Fruit fly (Drosophila melanogaster) whole organism, embryonic: Measurements from ENCODE around the gene CG15506.
A peak's percentile ranks its signal among the peaks of the same experiment; 100 is the strongest.

Source experiments
- Adf1 ChIP-seq: fragments of 200-800 bp; sonication (Bioruptor generic); IDR thresholded peaks from 2 replicates; pipeline ENCODE4 v1.3.6; 2022; ENCODE audit warnings: missing biosample characterization, missing genetic modification characterization
- Bdp1 ChIP-seq: fragments of 200-800 bp; sonication (Bioruptor generic); optimal IDR thresholded peaks from 3 replicates; lab custom pipeline; 2016; ENCODE audit warnings: missing biosample characterization, missing genetic modification characterization
- CG11093 ChIP-seq: fragments of 200-800 bp; sonication (Bioruptor generic); IDR thresholded peaks from 3 replicates; pipeline ENCODE4 v1.3.6; 2022; ENCODE audit warnings: missing biosample characterization, missing genetic modification characterization
- CG11398 ChIP-seq: fragments of 200-800 bp; sonication (Bioruptor generic); optimal IDR thresholded peaks from 2 replicates; lab custom pipeline; 2016; ENCODE audit warnings: missing biosample characterization, missing genetic modification characterization
- CG13287 ChIP-seq: fragments of 200-800 bp; sonication (Bioruptor generic); IDR thresholded peaks from 2 replicates; pipeline ENCODE4 v1.3.6; 2022; ENCODE audit warnings: missing biosample characterization, missing genetic modification characterization; ENCODE audit not compliant: partially characterized antibody
- CG14441 ChIP-seq: fragments of 200-800 bp; sonication (Bioruptor generic); IDR thresholded peaks from 2 replicates; pipeline ENCODE4 v1.3.6; 2022; ENCODE audit warnings: missing biosample characterization, missing genetic modification characterization
- CG15479 ChIP-seq: fragments of 200-800 bp; sonication (Bioruptor generic); optimal IDR thresholded peaks from 3 replicates; lab custom pipeline; 2019; ENCODE audit warnings: missing biosample characterization, mild to moderate bottlenecking, missing genetic modification characterization, moderate library complexity
- CG1647 ChIP-seq: fragments of 200-800 bp; sonication (Bioruptor generic); optimal IDR thresholded peaks from 3 replicates; lab custom pipeline; 2016; ENCODE audit warnings: missing biosample characterization, missing genetic modification characterization
- CG17385 ChIP-seq: fragments of 200-800 bp; sonication (Bioruptor generic); optimal IDR thresholded peaks from 3 replicates; lab custom pipeline; 2018; ENCODE audit warnings: missing biosample characterization, mild to moderate bottlenecking, missing genetic modification characterization
- CG2199 ChIP-seq: fragments of 200-800 bp; sonication (Bioruptor generic); IDR thresholded peaks from 3 replicates; pipeline ENCODE4 v1.3.6; 2022; ENCODE audit warnings: missing biosample characterization, missing genetic modification characterization
- CG4360 ChIP-seq: fragments of 200-800 bp; sonication (Bioruptor generic); IDR thresholded peaks from 2 replicates; pipeline ENCODE4 v1.3.6; 2022; ENCODE audit warnings: missing biosample characterization, missing genetic modification characterization
- CG7963 ChIP-seq: fragments of 200-800 bp; sonication (Bioruptor generic); IDR thresholded peaks from 3 replicates; pipeline ENCODE4 v1.3.6; 2022; ENCODE audit warnings: missing biosample characterization, missing genetic modification characterization; ENCODE audit not compliant: partially characterized antibody
- D ChIP-seq, 2 experiments: fragments of 200-800 bp in 1 of 2; fragments of >200 bp in 1 of 2; sonication (Bioruptor generic) in 1 of 2; optimal IDR thresholded peaks; 2 replicates in 1 of 2; 3 replicates in 1 of 2; lab custom pipeline; 2017; ENCODE audit warnings: mild to moderate bottlenecking in 1 of 2, missing biosample characterization in 1 of 2, missing genetic modification characterization in 1 of 2, missing genetic modification reagents in 1 of 2
- Dad ChIP-seq: fragments of 200-800 bp; sonication (Bioruptor generic); optimal IDR thresholded peaks from 3 replicates; lab custom pipeline; 2016; ENCODE audit warnings: missing biosample characterization, missing genetic modification characterization
- Deaf1 ChIP-seq: fragments of 200-800 bp; optimal IDR thresholded peaks from 3 replicates; lab custom pipeline; 2019; ENCODE audit warnings: missing biosample characterization, mild to moderate bottlenecking, missing genetic modification characterization, moderate library complexity
- Dek ChIP-seq: fragments of 200-800 bp; sonication (Bioruptor generic); optimal IDR thresholded peaks from 3 replicates; lab custom pipeline; 2019; ENCODE audit warnings: missing biosample characterization, mild to moderate bottlenecking, missing genetic modification characterization, moderate library complexity
- Drgx ChIP-seq: fragments of 200-800 bp; sonication (Bioruptor generic); IDR thresholded peaks from 2 replicates; pipeline ENCODE4 v1.3.6; 2022; ENCODE audit warnings: missing biosample characterization, missing genetic modification characterization
- E2f1 ChIP-seq: fragments of 200-800 bp; sonication (Bioruptor generic); IDR thresholded peaks from 2 replicates; pipeline ENCODE4 v1.3.6; 2022; ENCODE audit warnings: missing biosample characterization, missing genetic modification characterization
- Ets65A ChIP-seq: fragments of 200-800 bp; sonication (Bioruptor generic); peaks from one replicate; lab custom pipeline; 2016; ENCODE audit warnings: missing biosample characterization, missing genetic modification characterization
- Ets97D ChIP-seq: fragments of 200-800 bp; sonication (Bioruptor generic); optimal IDR thresholded peaks from 3 replicates; lab custom pipeline; 2016; ENCODE audit warnings: missing biosample characterization, missing genetic modification characterization
- HLH54F ChIP-seq: fragments of 200-800 bp; sonication (Bioruptor generic); optimal IDR thresholded peaks from 3 replicates; lab custom pipeline; 2016; ENCODE audit warnings: missing biosample characterization, missing genetic modification characterization
- Hmr ChIP-seq: fragments of 200-800 bp; sonication (Bioruptor generic); optimal IDR thresholded peaks from 3 replicates; lab custom pipeline; 2017; ENCODE audit warnings: mild to moderate bottlenecking, missing biosample characterization, missing genetic modification reagents, missing genetic modification characterization
- Jarid2 ChIP-seq: fragments of 200-800 bp; sonication (Bioruptor generic); optimal IDR thresholded peaks from 3 replicates; lab custom pipeline; 2017; ENCODE audit warnings: mild to moderate bottlenecking, missing biosample characterization, missing genetic modification reagents, missing genetic modification characterization
- Med ChIP-seq: fragments of 200-800 bp; sonication (Bioruptor generic); peaks from one replicate; lab custom pipeline; 2016; ENCODE audit warnings: missing biosample characterization, missing genetic modification characterization, mild to moderate bottlenecking, inconsistent platforms, moderate library complexity
- Nf-YB ChIP-seq: fragments of 200-800 bp; sonication (Bioruptor generic); optimal IDR thresholded peaks from 3 replicates; lab custom pipeline; 2019; ENCODE audit warnings: missing biosample characterization, mild to moderate bottlenecking, missing genetic modification characterization, moderate library complexity
- NfI ChIP-seq: fragments of 200-800 bp; sonication (Bioruptor generic); optimal IDR thresholded peaks from 3 replicates; lab custom pipeline; 2018; ENCODE audit warnings: missing biosample characterization, mild to moderate bottlenecking, missing genetic modification characterization, moderate library complexity
- Sry-β ChIP-seq: fragments of 200-800 bp; sonication (Bioruptor generic); optimal IDR thresholded peaks from 2 replicates; lab custom pipeline; 2018; ENCODE audit warnings: missing biosample characterization, mild to moderate bottlenecking, missing genetic modification characterization, moderate library complexity
- TFAM ChIP-seq: fragments of 200-800 bp; sonication (Bioruptor generic); optimal IDR thresholded peaks from 2 replicates; lab custom pipeline; 2017; ENCODE audit warnings: missing biosample characterization, missing genetic modification characterization, inconsistent platforms
- Trl ChIP-seq, 3 experiments: fragments of >200 bp in 2 of 3; fragments of 200-800 bp in 1 of 3; sonication (Bioruptor generic) in 1 of 3; optimal IDR thresholded peaks; 2 replicates in 1 of 3; 3 replicates in 2 of 3; lab custom pipeline; 2016 to 2017; ENCODE audit warnings: missing biosample characterization in 1 of 3, missing genetic modification characterization in 1 of 3
- cad ChIP-seq: fragments of >200 bp; optimal IDR thresholded peaks from 2 replicates; lab custom pipeline; 2017; ENCODE audit warnings: missing biosample characterization, missing genetic modification characterization
- caup ChIP-seq: fragments of 200-800 bp; sonication (Bioruptor generic); optimal IDR thresholded peaks from 3 replicates; lab custom pipeline; 2017; ENCODE audit warnings: missing biosample characterization, mild to moderate bottlenecking, missing genetic modification characterization, moderate library complexity; ENCODE audit not compliant: severe bottlenecking
- cg ChIP-seq: fragments of 200-800 bp; sonication (Bioruptor generic); optimal IDR thresholded peaks from 3 replicates; lab custom pipeline; 2019; ENCODE audit warnings: missing biosample characterization, mild to moderate bottlenecking, missing genetic modification characterization, moderate library complexity
- chinmo ChIP-seq: fragments of 200-800 bp; sonication (Bioruptor generic); IDR thresholded peaks from 4 replicates; pipeline ENCODE4 v1.3.6; 2022; ENCODE audit warnings: missing biosample characterization, missing genetic modification characterization; ENCODE audit not compliant: partially characterized antibody
- chm ChIP-seq: fragments of 200-800 bp; sonication (Bioruptor generic); IDR thresholded peaks from 2 replicates; pipeline ENCODE4 v1.3.6; 2022; ENCODE audit warnings: missing biosample characterization, missing genetic modification characterization
- gcm ChIP-seq: fragments of 200-800 bp; sonication (Bioruptor generic); optimal IDR thresholded peaks from 2 replicates; lab custom pipeline; 2019; ENCODE audit warnings: missing biosample characterization, mild to moderate bottlenecking, missing genetic modification characterization, moderate library complexity
- nau ChIP-seq: fragments of 200-800 bp; sonication (Bioruptor generic); optimal IDR thresholded peaks from 3 replicates; lab custom pipeline; 2017; ENCODE audit warnings: missing biosample characterization, mild to moderate bottlenecking, missing genetic modification characterization, missing genetic modification reagents
- phol ChIP-seq: fragments of 200-800 bp; sonication (Bioruptor generic); optimal IDR thresholded peaks from 3 replicates; lab custom pipeline; 2018; ENCODE audit warnings: missing biosample characterization, mild to moderate bottlenecking, missing genetic modification characterization, moderate library complexity
- row ChIP-seq: fragments of 200-800 bp; sonication (Bioruptor generic); IDR thresholded peaks from 3 replicates; pipeline ENCODE4 v1.3.6; 2022; ENCODE audit warnings: missing biosample characterization, missing genetic modification characterization
- sens ChIP-seq: fragments of 200-800 bp; sonication (Bioruptor generic); peaks from one replicate; lab custom pipeline; 2016; ENCODE audit warnings: missing biosample characterization, missing genetic modification characterization
- shn ChIP-seq: fragments of 200-800 bp; sonication (Bioruptor generic); optimal IDR thresholded peaks from 3 replicates; lab custom pipeline; 2016; ENCODE audit warnings: missing biosample characterization, missing genetic modification characterization
- slbo ChIP-seq: fragments of 200-800 bp; sonication (Bioruptor generic); IDR thresholded peaks from 2 replicates; pipeline ENCODE4 v1.3.6; 2022; ENCODE audit warnings: missing biosample characterization, missing genetic modification characterization
- sr ChIP-seq: fragments of 200-800 bp; sonication (Bioruptor generic); IDR thresholded peaks from 3 replicates; pipeline ENCODE4 v1.3.6; 2022; ENCODE audit warnings: missing biosample characterization, missing genetic modification characterization
- tgo ChIP-seq: fragments of 200-800 bp; sonication (Bioruptor generic); IDR thresholded peaks from 3 replicates; pipeline ENCODE4 v1.3.6; 2022; ENCODE audit warnings: missing biosample characterization, missing genetic modification characterization
- tll ChIP-seq, 2 experiments: fragments of 200-800 bp in 1 of 2; fragments of >200 bp in 1 of 2; sonication (Bioruptor generic) in 1 of 2; optimal IDR thresholded peaks; 2 replicates each; lab custom pipeline; 2017 to 2019; ENCODE audit warnings: missing biosample characterization in 2 of 2, missing genetic modification characterization in 2 of 2, mild to moderate bottlenecking in 1 of 2, moderate library complexity in 1 of 2
- zen ChIP-seq: fragments of 200-800 bp; sonication (Bioruptor generic); optimal IDR thresholded peaks from 3 replicates; lab custom pipeline; 2018; ENCODE audit warnings: missing biosample characterization, mild to moderate bottlenecking, missing genetic modification characterization, moderate library complexity

CG15506 gene

dm6 chr3R:29764249-29765042, 46.0 kb downstream of the CG15506 start:
- peak; percentile 89 for TF ChIP-seq zen (tag; lab: Kevin White, UChicago)
- TF ChIP-seq Trl (optimal IDR thresholded peaks at IDR 0.05; lab: Kevin White, UChicago), result peak; percentile 66 to 84
- TF ChIP-seq Trl (GFP tag; optimal IDR thresholded peaks at IDR 0.05; lab: Kevin White, UChicago), result no peak
- TF ChIP-seq D (optimal IDR thresholded peaks at IDR 0.05; lab: Kevin White, UChicago), result peak; percentile 59
- TF ChIP-seq D (GFP tag; optimal IDR thresholded peaks at IDR 0.05; lab: Kevin White, UChicago), result no peak
- TF ChIP-seq tll (GFP tag; optimal IDR thresholded peaks at IDR 0.05; lab: Kevin White, UChicago), result peak in 1 of 2 experiments; percentile 68
- TF ChIP-seq CG11093 (GFP tag; lab: Robert Waterston, UW), result no peak
- TF ChIP-seq CG4360 (GFP tag; lab: Robert Waterston, UW), result peak; percentile 79
- TF ChIP-seq cad (GFP tag; lab: Kevin White, UChicago), result peak; percentile 52
- TF ChIP-seq cg (GFP tag; lab: Kevin White, UChicago), result peak; percentile 23
- TF ChIP-seq Hmr (GFP tag; lab: Kevin White, UChicago), result no peak
- TF ChIP-seq Nf-YB (GFP tag; lab: Kevin White, UChicago), result no peak
- 0 out of 4 replicates have a peak, but pooled peaks have one; percentile 74 for TF ChIP-seq chinmo
- TF ChIP-seq CG15479 (GFP tag; lab: Kevin White, UChicago), result peak; percentile 80
- TF ChIP-seq TFAM (GFP tag; lab: Kevin White, UChicago), result no peak
- TF ChIP-seq row (GFP tag; lab: Robert Waterston, UW), result peak; percentile 34; the same call in 1 of the 3 replicates
- no peak for TF ChIP-seq Med (GFP tag; lab: Kevin White, UChicago)
- TF ChIP-seq Sry-β, result peak; percentile 62
- no peak for TF ChIP-seq Jarid2 (GFP tag; lab: Kevin White, UChicago)

- TF ChIP-seq CG1647 (GFP tag; lab: Kevin White, UChicago) (no peak), sr (GFP tag; lab: Robert Waterston, UW) (no peak), Ets97D (GFP tag; lab: Kevin White, UChicago) (no peak), CG11398 (GFP tag; lab: Kevin White, UChicago) (no peak), HLH54F (GFP tag; lab: Kevin White, UChicago) (no peak), CG17385 (peak; percentile 59), shn (GFP tag; lab: Kevin White, UChicago) (no peak), phol (tag; lab: Kevin White, UChicago) (no peak), Ets65A (GFP tag; lab: Kevin White, UChicago) (peak; percentile 13), Dek (tag; lab: Kevin White, UChicago) (no peak), Dad (GFP tag; lab: Kevin White, UChicago) (no peak), E2f1 (no peak), Bdp1 (GFP tag; lab: Kevin White, UChicago) (no peak), CG7963 (no peak), Drgx (GFP tag; lab: Robert Waterston, UW) (no peak), gcm (no peak), tgo (GFP tag; lab: Robert Waterston, UW) (no peak), sens (GFP tag; lab: Kevin White, UChicago) (peak; percentile 29), zen (tag; lab: Kevin White, UChicago) (peak; percentile 25), nau (GFP tag; lab: Kevin White, UChicago) (no peak), NfI (GFP tag; lab: Kevin White, UChicago) (no peak), cad (GFP tag; lab: Kevin White, UChicago) (peak; percentile 18), caup (no peak), CG2199 (GFP tag; lab: Robert Waterston, UW) (peak; percentile 39; the same call in 1 of the 3 replicates), chm (no peak), slbo (GFP tag; lab: Robert Waterston, UW) (peak; percentile 25; the same call in 1 of the 2 replicates), CG14441 (GFP tag; lab: Robert Waterston, UW) (no peak), CG13287 (GFP tag; lab: Robert Waterston, UW) (0 out of 2 replicates have a peak, but pooled peaks have one; percentile 7), Adf1 (GFP tag; lab: Robert Waterston, UW) (peak; percentile 70), Deaf1 (tag; lab: Kevin White, UChicago) (peak; percentile 96)
Observed at dm6 chr3R:29765267-29766095, 47.0 kb downstream of the CG15506 start, which contains the start of gene kay. Gene kay (plus strand): TSS chr3R:29765995.
